Worm (Caenorhabditis elegans): ENCODE measurements around the gene lipl-3.

Gene lipl-3

ce11 chrV:536571-536970 lies 12.6 kb upstream of the lipl-3 start, which contains the start of gene C14C6.5:
C14C6.5 (plus strand) TSS chrV:536628.
- TF ChIP-seq aly-2 (tag; optimal IDR thresholded peaks at IDR 0.05) (no peak), unc-39 (tag; optimal IDR thresholded peaks at IDR 0.05) (no peak), pqm-1 (tag; optimal IDR thresholded peaks at IDR 0.05) (no peak), nhr-237 (tag; optimal IDR thresholded peaks at IDR 0.05) (no peak), unc-62 (GFP tag; optimal IDR thresholded peaks at IDR 0.05) (no peak), jun-1 (tag; optimal IDR thresholded peaks at IDR 0.05) (no peak), nfya-1 (tag; optimal IDR thresholded peaks at IDR 0.05; ENCODE audit: insufficient read depth) (no peak), fos-1 (tag; optimal IDR thresholded peaks at IDR 0.05) (no peak), ZK546.5 (tag; optimal IDR thresholded peaks at IDR 0.05) (no peak), nhr-67 (tag; optimal IDR thresholded peaks at IDR 0.05) (no peak), lin-15B (tag; optimal IDR thresholded peaks at IDR 0.05) (no peak)

DNA sequence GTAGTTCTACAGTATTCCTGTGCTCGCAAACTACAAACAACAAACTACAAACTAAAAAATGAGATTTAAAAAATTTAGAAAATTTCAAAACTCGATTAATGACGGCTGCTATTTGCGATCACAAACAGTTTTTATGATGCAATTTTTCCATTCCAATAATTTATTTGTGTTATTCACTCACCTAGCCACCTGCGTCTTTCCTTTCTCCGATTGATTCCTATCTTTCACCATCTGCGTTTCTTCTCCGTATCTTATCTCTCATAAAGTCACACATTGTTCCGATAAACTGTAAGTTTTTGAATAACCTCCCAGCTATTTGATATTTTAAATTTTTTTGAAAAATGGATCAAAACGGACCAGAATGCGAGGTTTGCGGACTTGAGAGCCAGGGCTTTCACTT lies 10.2 kb upstream of the lipl-3 start, which contains the start of gene nhr-132:
nhr-132 (plus strand) TSS at position 271 of the 400 bp plus-strand sequence.
- no peak for TF ChIP-seq fkh-2 (tag; optimal IDR thresholded peaks at IDR 0.05)
- TF ChIP-seq ceh-16 (tag; optimal IDR thresholded peaks at IDR 0.05), result no peak
- no peak for TF ChIP-seq jun-1 (tag; optimal IDR thresholded peaks at IDR 0.05)
- TF ChIP-seq ceh-28 (tag; optimal IDR thresholded peaks at IDR 0.05), result peak; percentile 53
- TF ChIP-seq lin-15B (tag; optimal IDR thresholded peaks at IDR 0.05), result no peak
- TF ChIP-seq egl-5 (tag; optimal IDR thresholded peaks at IDR 0.05), result peak; percentile 14
- no peak for TF ChIP-seq daf-12 (tag; optimal IDR thresholded peaks at IDR 0.05)
- no peak for TF ChIP-seq zag-1 (tag; optimal IDR thresholded peaks at IDR 0.05)
- TF ChIP-seq pqm-1 (tag; optimal IDR thresholded peaks at IDR 0.05), result peak; percentile 73
- TF ChIP-seq mdl-1 (tag; optimal IDR thresholded peaks at IDR 0.05), result no peak
- TF ChIP-seq nhr-25 (tag; optimal IDR thresholded peaks at IDR 0.05), result peak; percentile 28
- TF ChIP-seq elt-3 (tag; optimal IDR thresholded peaks at IDR 0.05), result peak in 1 of 3 experiments; percentile 58
- peak; percentile 18 for TF ChIP-seq hmg-11 (tag; optimal IDR thresholded peaks at IDR 0.05)
- peak; percentile 27 for TF ChIP-seq nhr-23 (tag; optimal IDR thresholded peaks at IDR 0.05)
- TF ChIP-seq nhr-12 (tag; optimal IDR thresholded peaks at IDR 0.05), result no peak
- TF ChIP-seq nhr-76 (tag; optimal IDR thresholded peaks at IDR 0.05), result no peak
- TF ChIP-seq pha-4 (tag; optimal IDR thresholded peaks at IDR 0.05), result no peak
- no peak for TF ChIP-seq sea-2 (GFP tag; optimal IDR thresholded peaks at IDR 0.05)
- no peak for TF ChIP-seq nhr-237 (tag; optimal IDR thresholded peaks at IDR 0.05)
- TF ChIP-seq R02D3.7 (tag; optimal IDR thresholded peaks at IDR 0.05), result no peak
- peak; percentile 60 for TF ChIP-seq elt-2 (tag; optimal IDR thresholded peaks at IDR 0.05)
- no peak for TF ChIP-seq skn-1 (tag; optimal IDR thresholded peaks at IDR 0.05)

- TF ChIP-seq nhr-28 (tag; optimal IDR thresholded peaks at IDR 0.05) (no peak), unc-62 (GFP tag; optimal IDR thresholded peaks at IDR 0.05) (no peak), snpc-4 (tag; optimal IDR thresholded peaks at IDR 0.05) (no peak), ztf-4 (tag; optimal IDR thresholded peaks at IDR 0.05) (no peak), nhr-43 (tag; optimal IDR thresholded peaks at IDR 0.05; ENCODE audit: poor library complexity, severe bottlenecking) (peak; percentile 40), nhr-67 (tag; optimal IDR thresholded peaks at IDR 0.05) (no peak), egl-27 (tag; optimal IDR thresholded peaks at IDR 0.05) (peak; percentile 78), nfya-1 (tag; optimal IDR thresholded peaks at IDR 0.05; ENCODE audit: insufficient read depth) (peak; percentile 66), elt-2 (tag; optimal IDR thresholded peaks at IDR 0.05) (peak; percentile 86), nhr-25 (tag; optimal IDR thresholded peaks at IDR 0.05) (peak; percentile 56), nhr-11 (tag; optimal IDR thresholded peaks at IDR 0.05) (no peak), mdl-1 (tag; optimal IDR thresholded peaks at IDR 0.05) (peak; percentile 49), pha-4 (tag; optimal IDR thresholded peaks at IDR 0.05) (peak; percentile 90), lin-39 (tag; optimal IDR thresholded peaks at IDR 0.05) (peak; percentile 29), nhr-12 (tag; optimal IDR thresholded peaks at IDR 0.05) (no peak), elt-3 (tag; optimal IDR thresholded peaks at IDR 0.05) (peak in 1 of 3 experiments; percentile 15), unc-39 (tag; optimal IDR thresholded peaks at IDR 0.05) (no peak), nhr-76 (tag; optimal IDR thresholded peaks at IDR 0.05) (no peak), nhr-23 (tag; optimal IDR thresholded peaks at IDR 0.05) (peak; percentile 68), elt-1 (tag; optimal IDR thresholded peaks at IDR 0.05) (peak; percentile 43), pqm-1 (tag; optimal IDR thresholded peaks at IDR 0.05) (peak; percentile 97), fkh-10 (GFP tag; optimal IDR thresholded peaks at IDR 0.05) (no peak), jun-1 (tag; optimal IDR thresholded peaks at IDR 0.05) (peak; percentile 85)
Observed at ce11 chrV:532046-532445, 8.0 kb upstream of the lipl-3 start, which contains the start of gene nhr-58. nhr-58 (plus strand) TSS chrV:532259.

All from whole organism, L3 larva.